Worm (Caenorhabditis elegans) whole organism, L4/young adult: ENCODE measurements around the gene F58A3.4.

Source experiments
- W03F9.2 ChIP-seq: fragments of 150-350 bp; optimal IDR thresholded peaks from 2 replicates; lab custom pipeline; 2014; ENCODE audit warnings: missing biosample characterization, missing genetic modification characterization
- dao-5 ChIP-seq: sonication (generic microtip); optimal IDR thresholded peaks from 2 replicates; lab custom pipeline; 2016; ENCODE audit warnings: missing genotype, missing genetic modification characterization, moderate library complexity, missing compliant biosample characterization
- him-1 ChIP-seq: sonication (generic microtip); optimal IDR thresholded peaks from 2 replicates; lab custom pipeline; 2016; ENCODE audit warnings: missing genotype, missing genetic modification reagents, missing genetic modification characterization, missing compliant biosample characterization

ce11 chrX:10966251-10966650, 44.2 kb downstream of the F58A3.4 start, which contains the start of gene lge-1:
- TF ChIP-seq him-1 (tag; lab: Kevin White, UChicago) (no peak), dao-5 (tag; lab: Kevin White, UChicago) (no peak), W03F9.2 (tag; lab: Kevin White, UChicago) (no peak)
